Worm (Caenorhabditis elegans): ENCODE data around the gene tre-3.
A peak's percentile ranks its signal among the peaks of the same experiment; 100 is the strongest.

The tre-3 gene

ce11 chrV:11682858-11683257, 32.8 kb downstream of the tre-3 start (continued):
- TF ChIP-seq lin-35 (GFP tag; optimal IDR thresholded peaks at IDR 0.05): no peak
- TF ChIP-seq lsy-2 (tag; optimal IDR thresholded peaks at IDR 0.05): peak in 1 of 2 experiments; percentile 3
- no peak for TF ChIP-seq fkh-10 (GFP tag; optimal IDR thresholded peaks at IDR 0.05)
- TF ChIP-seq elt-3 (tag; optimal IDR thresholded peaks at IDR 0.05): peak in 4 of 6 experiments; percentile 20 to 93 (median 28)

ce11 chrV:11680519-11681203, 35.0 kb downstream of the tre-3 start:
- no peak for TF ChIP-seq ceh-88 (GFP tag; IDR thresholded peaks at IDR 0.05)
- TF ChIP-seq unc-86 (tag; optimal IDR thresholded peaks at IDR 0.05): no peak
- TF ChIP-seq ceh-8 (GFP tag; optimal IDR thresholded peaks at IDR 0.05): no peak
- TF ChIP-seq grh-1 (GFP tag; IDR thresholded peaks at IDR 0.05): no peak
- no peak for TF ChIP-seq skn-1 (tag; optimal IDR thresholded peaks at IDR 0.05)
- no peak for TF ChIP-seq rnt-1 (tag; optimal IDR thresholded peaks at IDR 0.05)
- TF ChIP-seq sup-37 (GFP tag; optimal IDR thresholded peaks at IDR 0.05): no peak
- no peak for TF ChIP-seq egl-27 (tag; optimal IDR thresholded peaks at IDR 0.05)
- no peak for TF ChIP-seq ztf-11 (tag; optimal IDR thresholded peaks at IDR 0.05)
- no peak for TF ChIP-seq irx-1 (tag; optimal IDR thresholded peaks at IDR 0.05)
- no peak for TF ChIP-seq dpl-1 (GFP tag; optimal IDR thresholded peaks at IDR 0.05)
- no peak for TF ChIP-seq unc-98 (GFP tag; IDR thresholded peaks at IDR 0.05)
- no peak for TF ChIP-seq vab-15 (tag; optimal IDR thresholded peaks at IDR 0.05)
- TF ChIP-seq snu-23 (GFP tag; optimal IDR thresholded peaks at IDR 0.05): peak; percentile 17
- TF ChIP-seq nhr-47 (tag; optimal IDR thresholded peaks at IDR 0.05): no peak
- TF ChIP-seq zag-1 (tag; optimal IDR thresholded peaks at IDR 0.05): no peak
- no peak for TF ChIP-seq snpc-4 (tag; optimal IDR thresholded peaks at IDR 0.05)
- no peak for TF ChIP-seq fkh-8 (tag; optimal IDR thresholded peaks at IDR 0.05)
- no peak for TF ChIP-seq ceh-82 (tag; optimal IDR thresholded peaks at IDR 0.05)
- peak; percentile 35 for TF ChIP-seq lin-14 (GFP tag; optimal IDR thresholded peaks at IDR 0.05)
- no peak for TF ChIP-seq swsn-7 (tag; optimal IDR thresholded peaks at IDR 0.05)
- TF ChIP-seq unc-130 (tag; optimal IDR thresholded peaks at IDR 0.05): no peak
- TF ChIP-seq aha-1 (tag; optimal IDR thresholded peaks at IDR 0.05): no peak
- TF ChIP-seq mep-1 (tag; optimal IDR thresholded peaks at IDR 0.05): no peak
- no peak for TF ChIP-seq nhr-76 (tag; optimal IDR thresholded peaks at IDR 0.05)
- TF ChIP-seq mdl-1 (tag; optimal IDR thresholded peaks at IDR 0.05): no peak
- TF ChIP-seq lin-35 (GFP tag; optimal IDR thresholded peaks at IDR 0.05): peak in 1 of 2 experiments; percentile 13
- no peak for TF ChIP-seq sptf-1 (tag; optimal IDR thresholded peaks at IDR 0.05)
- TF ChIP-seq fkh-10 (GFP tag; optimal IDR thresholded peaks at IDR 0.05): no peak
- no peak for TF ChIP-seq unc-62 (GFP tag; optimal IDR thresholded peaks at IDR 0.05)
- TF ChIP-seq blmp-1 (tag; optimal IDR thresholded peaks at IDR 0.05): peak; percentile 97
- peak; percentile 28 for TF ChIP-seq nhr-20 (tag; optimal IDR thresholded peaks at IDR 0.05)
- no peak for TF ChIP-seq mab-9 (GFP tag; IDR thresholded peaks at IDR 0.05)
- no peak for TF ChIP-seq tbx-2 (tag; optimal IDR thresholded peaks at IDR 0.05)
- TF ChIP-seq nhr-85 (tag): peak; percentile 73
- TF ChIP-seq nhr-71 (tag; optimal IDR thresholded peaks at IDR 0.05): peak; percentile 5
- TF ChIP-seq elt-3 (tag; optimal IDR thresholded peaks at IDR 0.05): peak in 3 of 6 experiments; percentile 22 to 49 (median 34)
- no peak for TF ChIP-seq isw-1 (GFP tag; IDR thresholded peaks at IDR 0.05)
- TF ChIP-seq ceh-63 (GFP tag; optimal IDR thresholded peaks at IDR 0.05): no peak
- TF ChIP-seq hlh-17 (GFP tag; optimal IDR thresholded peaks at IDR 0.05; ENCODE audit: borderline replicate concordance): no peak
- TF ChIP-seq efl-1 (optimal IDR thresholded peaks at IDR 0.05): no peak
- TF ChIP-seq efl-1 (GFP tag; optimal IDR thresholded peaks at IDR 0.05 in 1 of 2): no peak
- TF ChIP-seq C34B4.2 (tag; optimal IDR thresholded peaks at IDR 0.05): no peak
- no peak for TF ChIP-seq efl-3 (GFP tag; optimal IDR thresholded peaks at IDR 0.05)
- no peak for TF ChIP-seq C16A3.4 (tag; optimal IDR thresholded peaks at IDR 0.05)
- TF ChIP-seq Y116A8C.19 (tag; optimal IDR thresholded peaks at IDR 0.05; ENCODE audit: borderline replicate concordance): no peak
- TF ChIP-seq ama-1 (optimal IDR thresholded peaks at IDR 0.05): no peak
- TF ChIP-seq unc-30 (tag; optimal IDR thresholded peaks at IDR 0.05): no peak
- no peak for TF ChIP-seq ztf-4 (tag; optimal IDR thresholded peaks at IDR 0.05)
